Worm (Caenorhabditis elegans): ENCODE measurements around the gene F56D6.21.

DNA sequence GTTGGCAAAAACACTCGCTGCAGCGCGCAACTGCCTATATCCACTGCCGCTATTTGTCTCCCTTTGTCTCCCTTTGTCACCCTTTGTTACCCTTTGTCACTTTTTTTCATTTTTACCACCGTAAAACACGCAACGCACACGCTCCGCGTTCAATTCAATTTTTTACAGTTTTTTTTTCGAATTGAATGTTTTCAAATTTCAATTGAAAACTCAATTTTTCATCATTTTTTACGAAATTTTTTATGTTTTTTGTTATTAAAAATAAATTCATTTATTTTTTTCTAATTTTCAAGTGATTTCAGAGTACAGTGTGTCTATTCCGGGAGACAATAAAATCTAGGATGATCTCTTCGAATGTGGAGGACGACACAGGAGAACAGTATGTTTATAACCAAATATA, 38.3 kb downstream of the F56D6.21 start, which contains the start of gene Y46C8AL.11:
- TF ChIP-seq nfya-1 (tag; optimal IDR thresholded peaks at IDR 0.05): no peak
- no peak for TF ChIP-seq mec-3 (tag; optimal IDR thresholded peaks at IDR 0.05; ENCODE audit: borderline replicate concordance)
- TF ChIP-seq unc-86 (tag; optimal IDR thresholded peaks at IDR 0.05): no peak
- TF ChIP-seq sdc-2 (tag; optimal IDR thresholded peaks at IDR 0.05): no peak
- no peak for TF ChIP-seq ets-4 (tag; optimal IDR thresholded peaks at IDR 0.05)
- no peak for TF ChIP-seq odd-2 (tag; optimal IDR thresholded peaks at IDR 0.05)
- no peak for TF ChIP-seq pax-1 (tag; optimal IDR thresholded peaks at IDR 0.05)
- TF ChIP-seq hlh-13 (GFP tag; optimal IDR thresholded peaks at IDR 0.05): no peak

All from whole organism, late embryonic.